Fruit fly (Drosophila melanogaster) whole organism, embryonic: Measurements from ENCODE around the gene Jhbp5.

Experiments used
- Atf-2 ChIP-seq: fragments of 200-800 bp; sonication (Bioruptor generic); optimal IDR thresholded peaks from 2 replicates; lab custom pipeline; 2016; ENCODE audit warnings: missing biosample characterization, missing genetic modification characterization
- Blimp-1 ChIP-seq: fragments of 200-800 bp; sonication (Bioruptor generic); optimal IDR thresholded peaks from 3 replicates; lab custom pipeline; 2018; ENCODE audit warnings: missing biosample characterization, missing genetic modification characterization, mild to moderate bottlenecking, moderate library complexity, missing genetic modification reagents
- CG13287 ChIP-seq: fragments of 200-800 bp; sonication (Bioruptor generic); IDR thresholded peaks from 2 replicates; pipeline ENCODE4 v1.3.6; 2022; ENCODE audit warnings: missing biosample characterization, missing genetic modification characterization; ENCODE audit not compliant: partially characterized antibody
- CG13624 ChIP-seq: fragments of 200-800 bp; sonication (Bioruptor generic); optimal IDR thresholded peaks from 2 replicates; lab custom pipeline; 2016; ENCODE audit warnings: missing biosample characterization, missing genetic modification characterization
- CG13894 ChIP-seq: fragments of 200-800 bp; sonication (Bioruptor generic); optimal IDR thresholded peaks from 3 replicates; lab custom pipeline; 2018; ENCODE audit warnings: missing biosample characterization, mild to moderate bottlenecking, missing genetic modification characterization, moderate library complexity
- CG1647 ChIP-seq: fragments of 200-800 bp; sonication (Bioruptor generic); optimal IDR thresholded peaks from 3 replicates; lab custom pipeline; 2016; ENCODE audit warnings: missing biosample characterization, missing genetic modification characterization
- CG17568 ChIP-seq: fragments of 200-800 bp; sonication (Bioruptor generic); optimal IDR thresholded peaks from 2 replicates; lab custom pipeline; 2018; ENCODE audit warnings: missing biosample characterization, mild to moderate bottlenecking, missing genetic modification characterization, moderate library complexity
- CG18599 ChIP-seq: fragments of 200-800 bp; sonication (Bioruptor generic); optimal IDR thresholded peaks from 3 replicates; lab custom pipeline; 2017; ENCODE audit warnings: missing biosample characterization, missing genetic modification characterization, mild to moderate bottlenecking, moderate library complexity, missing genetic modification reagents
- CG3407 ChIP-seq: fragments of 200-800 bp; sonication (Bioruptor generic); optimal IDR thresholded peaks from 2 replicates; lab custom pipeline; 2018; ENCODE audit warnings: missing biosample characterization, mild to moderate bottlenecking, missing genetic modification characterization
- CG4404 ChIP-seq: fragments of 200-800 bp; sonication (Bioruptor generic); IDR thresholded peaks from 2 replicates; pipeline ENCODE4 v1.3.6; 2022; ENCODE audit warnings: missing biosample characterization, missing genetic modification characterization
- CG9437 ChIP-seq: fragments of 200-800 bp; sonication (Bioruptor generic); optimal IDR thresholded peaks from 2 replicates; lab custom pipeline; 2018; ENCODE audit warnings: missing biosample characterization, mild to moderate bottlenecking, missing genetic modification characterization
- Eip74EF ChIP-seq, 2 experiments: fragments of 200-800 bp in 1 of 2; fragments of >200 bp in 1 of 2; sonication (Bioruptor generic) in 1 of 2; optimal IDR thresholded peaks; 2 replicates each; lab custom pipeline; 2017 to 2019; ENCODE audit warnings: missing biosample characterization in 2 of 2, missing genetic modification characterization in 2 of 2, mild to moderate bottlenecking in 1 of 2, moderate library complexity in 1 of 2
- Elba2 ChIP-seq: fragments of 200-800 bp; sonication (Bioruptor generic); optimal IDR thresholded peaks from 3 replicates; lab custom pipeline; 2016; ENCODE audit warnings: missing biosample characterization, missing genetic modification characterization
- Ets65A ChIP-seq: fragments of 200-800 bp; sonication (Bioruptor generic); peaks from one replicate; lab custom pipeline; 2016; ENCODE audit warnings: missing biosample characterization, missing genetic modification characterization
- Hr3 ChIP-seq: fragments of 200-800 bp; sonication (Bioruptor generic); optimal IDR thresholded peaks from 3 replicates; lab custom pipeline; 2016; ENCODE audit warnings: missing biosample characterization, missing genetic modification characterization
- Med ChIP-seq: fragments of 200-800 bp; sonication (Bioruptor generic); peaks from one replicate; lab custom pipeline; 2016; ENCODE audit warnings: missing biosample characterization, missing genetic modification characterization, mild to moderate bottlenecking, inconsistent platforms, moderate library complexity
- Meics ChIP-seq: fragments of 200-800 bp; sonication (Bioruptor generic); optimal IDR thresholded peaks from 2 replicates; lab custom pipeline; 2017; ENCODE audit warnings: missing biosample characterization, mild to moderate bottlenecking, missing genetic modification characterization
- Neu2 ChIP-seq: fragments of 200-800 bp; sonication (Bioruptor generic); optimal IDR thresholded peaks from 3 replicates; lab custom pipeline; 2016; ENCODE audit warnings: missing biosample characterization, missing genetic modification characterization, borderline replicate concordance
- Pdp1 ChIP-seq, 2 experiments: fragments of 200-800 bp; sonication (Bioruptor generic); optimal IDR thresholded peaks; 3 replicates each; lab custom pipeline; 2016; ENCODE audit warnings: missing biosample characterization in 2 of 2, missing genetic modification characterization in 2 of 2, mild to moderate bottlenecking in 1 of 2, moderate library complexity in 1 of 2
- Vsx1 ChIP-seq: fragments of 200-800 bp; sonication (Bioruptor generic); optimal IDR thresholded peaks from 2 replicates; lab custom pipeline; 2017; ENCODE audit warnings: missing biosample characterization, mild to moderate bottlenecking, missing genetic modification characterization, missing genetic modification reagents
- ato ChIP-seq: fragments of 200-800 bp; sonication (Bioruptor generic); IDR thresholded peaks from 2 replicates; pipeline ENCODE4 v1.3.6; 2022; ENCODE audit warnings: missing biosample characterization, missing genetic modification characterization; ENCODE audit not compliant: partially characterized antibody
- ci ChIP-seq: fragments of 200-800 bp; sonication (Bioruptor generic); IDR thresholded peaks from 3 replicates; pipeline ENCODE4 v1.3.6; 2022; ENCODE audit warnings: missing biosample characterization, missing genetic modification characterization
- dm ChIP-seq: fragments of 200-800 bp; sonication (Bioruptor generic); optimal IDR thresholded peaks from 3 replicates; lab custom pipeline; 2016; ENCODE audit warnings: missing biosample characterization, missing genetic modification characterization
- dmrt11E ChIP-seq: fragments of 200-800 bp; sonication (Bioruptor generic); optimal IDR thresholded peaks from 3 replicates; lab custom pipeline; 2018; ENCODE audit warnings: missing biosample characterization, mild to moderate bottlenecking, missing genetic modification characterization, moderate library complexity
- dmrt99B ChIP-seq: fragments of 200-800 bp; sonication (Bioruptor generic); optimal IDR thresholded peaks from 2 replicates; lab custom pipeline; 2018; ENCODE audit warnings: missing biosample characterization, mild to moderate bottlenecking, missing genetic modification characterization, moderate library complexity
- fd64A ChIP-seq: fragments of 200-800 bp; sonication (Bioruptor generic); optimal IDR thresholded peaks from 3 replicates; lab custom pipeline; 2018; ENCODE audit warnings: missing biosample characterization, mild to moderate bottlenecking, missing genetic modification characterization
- kni ChIP-seq: fragments of 200-800 bp; sonication (Bioruptor generic); optimal IDR thresholded peaks from 3 replicates; lab custom pipeline; 2017; ENCODE audit warnings: mild to moderate bottlenecking, missing biosample characterization, missing genetic modification reagents, missing genetic modification characterization
- oc ChIP-seq: fragments of 200-800 bp; sonication (Bioruptor generic); optimal IDR thresholded peaks from 2 replicates; lab custom pipeline; 2018; ENCODE audit warnings: missing biosample characterization, mild to moderate bottlenecking, missing genetic modification characterization, moderate library complexity
- prd ChIP-seq, 3 experiments: fragments of >200 bp in 2 of 3; fragments of 200-800 bp in 1 of 3; sonication (Bioruptor generic) in 1 of 3; optimal IDR thresholded peaks in 2 of 3; IDR thresholded peaks in 1 of 3; 2 replicates in 2 of 3; 3 replicates in 1 of 3; pipeline versions ENCODE4 v1.3.6 to Lab custom; 2017 to 2022; ENCODE audit warnings: missing biosample characterization in 1 of 3, missing genetic modification characterization in 1 of 3
- row ChIP-seq: fragments of 200-800 bp; sonication (Bioruptor generic); IDR thresholded peaks from 3 replicates; pipeline ENCODE4 v1.3.6; 2022; ENCODE audit warnings: missing biosample characterization, missing genetic modification characterization
- sens ChIP-seq: fragments of 200-800 bp; sonication (Bioruptor generic); peaks from one replicate; lab custom pipeline; 2016; ENCODE audit warnings: missing biosample characterization, missing genetic modification characterization
- unpg ChIP-seq: fragments of 200-800 bp; sonication (Bioruptor generic); optimal IDR thresholded peaks from 3 replicates; lab custom pipeline; 2018; ENCODE audit warnings: missing biosample characterization, mild to moderate bottlenecking, missing genetic modification characterization, moderate library complexity
- vvl ChIP-seq: fragments of 200-800 bp; sonication (Bioruptor generic); IDR thresholded peaks from 2 replicates; pipeline ENCODE4 v1.3.6; 2022; ENCODE audit warnings: missing biosample characterization, missing genetic modification characterization
- wdn ChIP-seq: fragments of 200-800 bp; sonication (Bioruptor generic); IDR thresholded peaks from 2 replicates; pipeline ENCODE4 v1.3.6; 2022; ENCODE audit warnings: missing biosample characterization, missing genetic modification characterization
- wek ChIP-seq: fragments of 200-800 bp; sonication (Bioruptor generic); optimal IDR thresholded peaks from 3 replicates; lab custom pipeline; 2018; ENCODE audit warnings: missing biosample characterization, mild to moderate bottlenecking, missing genetic modification characterization, moderate library complexity
- wor ChIP-seq: fragments of 200-800 bp; sonication (Bioruptor generic); IDR thresholded peaks from 2 replicates; pipeline ENCODE4 v1.3.6; 2022; ENCODE audit warnings: missing biosample characterization, missing genetic modification characterization

Gene Jhbp5

dm6 chr3R:16080942-16081589 lies 35.1 kb upstream of the Jhbp5 start, which contains the start of gene CG32855 (continued):
- TF ChIP-seq Elba2 (no peak), ci (GFP tag; lab: Robert Waterston, UW) (peak; percentile 55; the same call in 1 of the 3 replicates), CG3407 (GFP tag; lab: Kevin White, UChicago) (no peak), dmrt99B (tag; lab: Kevin White, UChicago) (peak; percentile 38), CG13624 (GFP tag; lab: Kevin White, UChicago) (no peak), CG9437 (no peak), unpg (no peak), wek (no peak), CG18599 (no peak), Hr3 (GFP tag; lab: Kevin White, UChicago) (no peak), vvl (GFP tag; lab: Robert Waterston, UW) (0 out of 2 replicates have a peak, but pooled peaks have one; percentile 20), CG17568 (GFP tag; lab: Kevin White, UChicago) (no peak), dm (GFP tag; lab: Kevin White, UChicago) (no peak), dmrt11E (tag; lab: Kevin White, UChicago) (peak; percentile 13), ato (GFP tag; lab: Robert Waterston, UW) (no peak), wor (GFP tag; lab: Robert Waterston, UW) (no peak), fd64A (GFP tag; lab: Kevin White, UChicago) (peak; percentile 5), Eip74EF (GFP tag; optimal IDR thresholded peaks at IDR 0.05; lab: Kevin White, UChicago) (no peak), prd (optimal IDR thresholded peaks at IDR 0.05; lab: Kevin White, UChicago) (no peak), prd (GFP tag; IDR thresholded peaks at IDR 0.05; lab: Robert Waterston, UW) (peak; percentile 20; the same call in 1 of the 3 replicates), kni (GFP tag; lab: Kevin White, UChicago) (peak; percentile 71), Meics (GFP tag; lab: Kevin White, UChicago) (no peak), Ets65A (GFP tag; lab: Kevin White, UChicago) (peak; percentile 6), wdn (GFP tag; lab: Robert Waterston, UW) (no peak), Atf-2 (GFP tag; lab: Kevin White, UChicago) (no peak), row (0 out of 3 replicates have a peak, but pooled peaks have one; percentile 15), CG13894 (no peak), Vsx1 (GFP tag; lab: Kevin White, UChicago) (peak; percentile 49), Blimp-1 (GFP tag; lab: Kevin White, UChicago) (peak; percentile 20), Pdp1 (GFP tag; optimal IDR thresholded peaks at IDR 0.05; lab: Kevin White, UChicago) (peak in 1 of 2 experiments; percentile 16), CG1647 (GFP tag; lab: Kevin White, UChicago) (no peak), oc (peak; percentile 7), CG13287 (no peak), sens (GFP tag; lab: Kevin White, UChicago) (peak; percentile 77), CG4404 (GFP tag; lab: Robert Waterston, UW) (no peak)

- peak; percentile 55 for TF ChIP-seq Blimp-1 (GFP tag; lab: Kevin White, UChicago)
- peak; percentile 1 for TF ChIP-seq Med (GFP tag; lab: Kevin White, UChicago)
- TF ChIP-seq vvl (GFP tag; lab: Robert Waterston, UW) = peak; percentile 64; the same call in 1 of the 2 replicates
- no peak for TF ChIP-seq Neu2
Measured at dm6 chr3R:16078247-16078646, 32.3 kb upstream of the Jhbp5 start.
